Fruit fly (Drosophila melanogaster) S2 (cell line): ENCODE results near the gene CG32944.

Source experiments
- CG8478 ChIP-seq: fragments of >200 bp; optimal IDR thresholded peaks from 2 replicates; lab custom pipeline; 2018
- CTCF ChIP-seq, 2 experiments: fragments of >200 bp; optimal IDR thresholded peaks; 2 replicates each; lab custom pipeline; 2018

- TF ChIP-seq CG8478 (lab: Kevin White, UChicago) (no peak), CTCF (optimal IDR thresholded peaks at IDR 0.05; lab: Kevin White, UChicago) (no peak)
These were observed 29.2 kb downstream of the CG32944 start, which contains the start of gene CG14646 for dm6 chr3R:4390133-4390532.
